Worm (Caenorhabditis elegans): ENCODE measurements around the gene sru-2.

sru-2 gene

ce11 chrIV:9464345-9464783 lies 21.7 kb upstream of the sru-2 start:
- TF ChIP-seq rec-8 (tag; optimal IDR thresholded peaks at IDR 0.05) = no peak
- TF ChIP-seq F52B5.7 (tag; optimal IDR thresholded peaks at IDR 0.05) = no peak
- no peak for TF ChIP-seq F55B11.4 (tag; optimal IDR thresholded peaks at IDR 0.05; ENCODE audit: borderline replicate concordance, insufficient read depth)
- TF ChIP-seq ceh-27 (GFP tag; optimal IDR thresholded peaks at IDR 0.05) = no peak
- TF ChIP-seq pha-4 (tag; optimal IDR thresholded peaks at IDR 0.05) = no peak
- TF ChIP-seq hsf-1 (GFP tag; IDR thresholded peaks at IDR 0.05) = peak; percentile 29; the same call in 1 of the 2 replicates
- peak; percentile 67 for TF ChIP-seq lin-26 (GFP tag; IDR thresholded peaks at IDR 0.05)
- no peak for TF ChIP-seq ztf-26 (tag; optimal IDR thresholded peaks at IDR 0.05)
- no peak for TF ChIP-seq ztf-28 (GFP tag; IDR thresholded peaks at IDR 0.05)
- no peak for TF ChIP-seq lir-1 (GFP tag; conservative IDR thresholded peaks at IDR 0.05)
- no peak for TF ChIP-seq unc-62 (GFP tag; optimal IDR thresholded peaks at IDR 0.05)
- no peak for TF ChIP-seq athp-1 (tag; optimal IDR thresholded peaks at IDR 0.05)
- no peak for TF ChIP-seq F57C9.4 (tag; optimal IDR thresholded peaks at IDR 0.05)
- TF ChIP-seq chd-7 (tag; optimal IDR thresholded peaks at IDR 0.05) = no peak
- TF ChIP-seq dpl-1 (GFP tag; optimal IDR thresholded peaks at IDR 0.05) = no peak
- TF ChIP-seq ceh-79 (tag; optimal IDR thresholded peaks at IDR 0.05) = no peak
- no peak for TF ChIP-seq K11D2.4 (GFP tag; IDR thresholded peaks at IDR 0.05)
- TF ChIP-seq B0019.2 (GFP tag; conservative IDR thresholded peaks at IDR 0.05) = 0 out of 2 replicates have a peak, but pooled peaks have one; percentile 16
- TF ChIP-seq atf-7 (tag; optimal IDR thresholded peaks at IDR 0.05) = no peak
- TF ChIP-seq ceh-100 (GFP tag; IDR thresholded peaks at IDR 0.05) = no peak
- no peak for TF ChIP-seq hmg-20 (GFP tag; IDR thresholded peaks at IDR 0.05)
- TF ChIP-seq attf-3 (GFP tag; conservative IDR thresholded peaks at IDR 0.05) = 0 out of 2 replicates have a peak, but pooled peaks have one; percentile 14
- no peak for TF ChIP-seq nhr-90 (tag; optimal IDR thresholded peaks at IDR 0.05)
- peak; percentile 79 for TF ChIP-seq pbrm-1 (GFP tag; IDR thresholded peaks at IDR 0.05)
- no peak; the same call in 1 of the 2 replicates for TF ChIP-seq Y53G8AR.9 (GFP tag; conservative IDR thresholded peaks at IDR 0.05)
- no peak for TF ChIP-seq tbx-9 (tag; optimal IDR thresholded peaks at IDR 0.05; ENCODE audit: borderline replicate concordance)
- peak; percentile 90; the same call in 1 of the 2 replicates for TF ChIP-seq attf-6 (GFP tag; IDR thresholded peaks at IDR 0.05)
- peak; percentile 88 for TF ChIP-seq F49E8.2 (tag; optimal IDR thresholded peaks at IDR 0.05; ENCODE audit: insufficient read depth)
- TF ChIP-seq C06A6.2 (GFP tag; conservative IDR thresholded peaks at IDR 0.05) = no peak
- no peak for TF ChIP-seq dox-1 (GFP tag; IDR thresholded peaks at IDR 0.05)
- TF ChIP-seq F10E7.11 (tag; optimal IDR thresholded peaks at IDR 0.05) = no peak
- TF ChIP-seq F33H1.4 (GFP tag; IDR thresholded peaks at IDR 0.05) = no peak; the same call in 1 of the 2 replicates
- TF ChIP-seq B0336.3 (GFP tag; IDR thresholded peaks at IDR 0.05) = no peak
- no peak for TF ChIP-seq B0035.1 (tag; optimal IDR thresholded peaks at IDR 0.05)
- no peak for TF ChIP-seq nfya-1 (tag; optimal IDR thresholded peaks at IDR 0.05; ENCODE audit: borderline replicate concordance, insufficient read depth)
- TF ChIP-seq die-1 (tag; optimal IDR thresholded peaks at IDR 0.05) = no peak
- TF ChIP-seq tlf-1 (GFP tag; optimal IDR thresholded peaks at IDR 0.05) = no peak
- TF ChIP-seq rcor-1 (GFP tag; IDR thresholded peaks at IDR 0.05) = peak; percentile 41; the same call in 1 of the 2 replicates
- TF ChIP-seq hrde-1 (tag; optimal IDR thresholded peaks at IDR 0.05; ENCODE audit: borderline replicate concordance) = no peak
- no peak for TF ChIP-seq hlh-12 (tag; optimal IDR thresholded peaks at IDR 0.05)
- no peak for TF ChIP-seq aptf-3 (GFP tag; IDR thresholded peaks at IDR 0.05)
- TF ChIP-seq nhr-27 (tag; optimal IDR thresholded peaks at IDR 0.05) = no peak
- no peak for TF ChIP-seq fkh-3 (tag; optimal IDR thresholded peaks at IDR 0.05)
- TF ChIP-seq let-526 (GFP tag; IDR thresholded peaks at IDR 0.05) = no peak
- TF ChIP-seq ceh-40 (GFP tag; IDR thresholded peaks at IDR 0.05) = no peak
- no peak for TF ChIP-seq T26A5.8 (tag; optimal IDR thresholded peaks at IDR 0.05)
- peak; percentile 91 for TF ChIP-seq snpc-4 (GFP tag; optimal IDR thresholded peaks at IDR 0.05)
- TF ChIP-seq snpc-4 (tag; optimal IDR thresholded peaks at IDR 0.05) = peak; percentile 89 to 96 (median 93)
- no peak for TF ChIP-seq nhr-80 (tag; optimal IDR thresholded peaks at IDR 0.05)

All from whole organism, young adult.